Worm (Caenorhabditis elegans): Measurements from ENCODE around the gene T19H12.3.

- no peak for TF ChIP-seq scrt-1 (GFP tag; IDR thresholded peaks at IDR 0.05)
- no peak for TF ChIP-seq ama-1 (optimal IDR thresholded peaks at IDR 0.05)
- TF ChIP-seq hmg-4 (GFP tag; optimal IDR thresholded peaks at IDR 0.05) = no peak
- no peak for TF ChIP-seq flt-1 (GFP tag; IDR thresholded peaks at IDR 0.05)
- TF ChIP-seq pes-1 (GFP tag; IDR thresholded peaks at IDR 0.05) = no peak
- no peak for TF ChIP-seq B0310.2 (tag; optimal IDR thresholded peaks at IDR 0.05)
- no peak for TF ChIP-seq tra-4 (tag; optimal IDR thresholded peaks at IDR 0.05)
- TF ChIP-seq ets-7 (tag; optimal IDR thresholded peaks at IDR 0.05) = no peak
- no peak for TF ChIP-seq ceh-13 (GFP tag; optimal IDR thresholded peaks at IDR 0.05)
- TF ChIP-seq hmbx-1 (tag; optimal IDR thresholded peaks at IDR 0.05) = no peak
- TF ChIP-seq tbx-11 (GFP tag; IDR thresholded peaks at IDR 0.05) = no peak
These were observed 40.9 kb upstream of the T19H12.3 start, which contains the start of gene abhd-5.2 for ce11 chrV:4844591-4844990.

Measured in whole organism, early embryonic.